Fruit fly (Drosophila melanogaster): Measurements from ENCODE around the gene Ir85a.

Gene Ir85a

DNA sequence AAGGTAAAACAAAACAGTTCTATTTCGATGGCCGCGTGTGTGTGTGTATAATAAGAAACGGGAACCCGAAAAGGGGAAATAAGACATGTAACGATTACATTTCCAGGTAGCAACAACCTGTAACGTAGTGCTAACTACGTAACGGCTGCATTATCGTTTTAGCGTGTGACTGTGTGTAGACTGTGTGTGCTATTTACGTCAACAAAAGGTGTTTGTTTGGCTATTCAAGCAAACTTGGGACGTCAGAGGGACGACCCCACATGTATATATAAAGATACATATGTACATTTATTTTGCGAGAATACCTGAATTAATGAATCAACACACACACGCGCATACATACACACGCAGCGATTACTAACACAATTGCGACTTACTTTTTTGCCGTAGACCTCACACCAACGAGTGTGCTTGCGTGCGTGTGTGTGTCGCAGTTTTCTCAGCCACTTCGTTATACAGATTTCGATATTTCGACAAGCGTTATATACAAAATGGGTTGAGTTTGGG lies 25.1 kb downstream of the Ir85a start:
- TF ChIP-seq CG15710 (tag; optimal IDR thresholded peaks at IDR 0.05) (no peak), CG32121 (GFP tag; IDR thresholded peaks at IDR 0.05) (no peak), Snoo (tag; optimal IDR thresholded peaks at IDR 0.05) (no peak), EcR (GFP tag; optimal IDR thresholded peaks at IDR 0.05) (peak; percentile 30), CG4496 (GFP tag; IDR thresholded peaks at IDR 0.05) (no peak), CG8301 (tag; optimal IDR thresholded peaks at IDR 0.05) (no peak), D1 (tag; optimal IDR thresholded peaks at IDR 0.05) (no peak), Pif1A (GFP tag; optimal IDR thresholded peaks at IDR 0.05) (no peak), rn (GFP tag; IDR thresholded peaks at IDR 0.05) (no peak), Ets98B (GFP tag; IDR thresholded peaks at IDR 0.05) (peak; percentile 7; the same call in 1 of the 2 replicates), CG9948 (tag; optimal IDR thresholded peaks at IDR 0.05) (no peak), CG13204 (GFP tag; optimal IDR thresholded peaks at IDR 0.05) (no peak), fd96Ca (GFP tag; IDR thresholded peaks at IDR 0.05) (peak; percentile 42; the same call in 1 of the 3 replicates), CG10348 (GFP tag; IDR thresholded peaks at IDR 0.05) (no peak), CG14655 (GFP tag; optimal IDR thresholded peaks at IDR 0.05) (no peak), gl (tag; optimal IDR thresholded peaks at IDR 0.05) (peak; percentile 33), CG17806 (tag; optimal IDR thresholded peaks at IDR 0.05) (no peak), Pif1B (GFP tag; optimal IDR thresholded peaks at IDR 0.05) (no peak), CG34367 (tag; optimal IDR thresholded peaks at IDR 0.05) (no peak), CG8159 (tag; optimal IDR thresholded peaks at IDR 0.05) (no peak), CG12605 (GFP tag; IDR thresholded peaks at IDR 0.05) (no peak)

DNA sequence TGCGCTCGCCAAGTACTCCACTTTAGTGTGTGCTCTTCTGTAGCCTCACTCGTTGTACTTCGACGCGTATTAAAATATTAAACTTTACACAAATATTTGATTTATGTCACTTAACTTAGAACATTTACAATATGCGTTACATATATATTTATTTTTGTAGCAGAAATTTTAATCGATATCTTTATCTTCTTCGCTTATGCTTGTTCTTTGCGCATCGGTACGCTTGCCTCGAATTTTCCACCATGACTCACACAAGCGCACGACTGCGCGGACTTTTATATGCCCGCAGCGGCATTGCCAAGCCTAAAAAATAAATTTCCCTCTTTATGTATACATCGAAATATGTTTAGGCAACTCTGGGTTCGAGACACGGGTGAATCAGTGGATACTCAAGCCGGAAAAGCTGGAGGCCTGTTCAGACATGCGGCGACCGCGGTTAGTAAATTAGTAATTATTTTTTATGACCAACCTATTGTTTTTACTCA lies 26.0 kb downstream of the Ir85a start, which contains the start of gene aqz:
Gene aqz, minus strand, starts transcription at position 255 of the 485 bp plus-strand sequence.
- TF ChIP-seq CG12605 (GFP tag; IDR thresholded peaks at IDR 0.05) (peak; percentile 63), Pif1B (GFP tag; optimal IDR thresholded peaks at IDR 0.05) (peak; percentile 10), CG32121 (GFP tag; IDR thresholded peaks at IDR 0.05) (peak; percentile 26; the same call in 1 of the 2 replicates), CG14655 (GFP tag; optimal IDR thresholded peaks at IDR 0.05) (no peak), CG9948 (tag; optimal IDR thresholded peaks at IDR 0.05) (no peak), CG34367 (tag; optimal IDR thresholded peaks at IDR 0.05) (peak; percentile 36), Pif1A (GFP tag; optimal IDR thresholded peaks at IDR 0.05) (peak; percentile 32), CG8301 (tag; optimal IDR thresholded peaks at IDR 0.05) (peak; percentile 2), Snoo (tag; optimal IDR thresholded peaks at IDR 0.05) (peak; percentile 12), D1 (tag; optimal IDR thresholded peaks at IDR 0.05) (peak; percentile 48), CG8159 (tag; optimal IDR thresholded peaks at IDR 0.05) (no peak), rn (GFP tag; IDR thresholded peaks at IDR 0.05) (no peak), gl (tag; optimal IDR thresholded peaks at IDR 0.05) (no peak), CG10348 (GFP tag; IDR thresholded peaks at IDR 0.05) (no peak), fd96Ca (GFP tag; IDR thresholded peaks at IDR 0.05) (no peak), CG15710 (tag; optimal IDR thresholded peaks at IDR 0.05) (no peak), EcR (GFP tag; optimal IDR thresholded peaks at IDR 0.05) (peak; percentile 9), CG17806 (tag; optimal IDR thresholded peaks at IDR 0.05) (peak; percentile 2), Ets98B (GFP tag; IDR thresholded peaks at IDR 0.05) (peak; percentile 52; the same call in 1 of the 2 replicates), CG4496 (GFP tag; IDR thresholded peaks at IDR 0.05) (peak; percentile 68), CG13204 (GFP tag; optimal IDR thresholded peaks at IDR 0.05) (no peak)

DNA sequence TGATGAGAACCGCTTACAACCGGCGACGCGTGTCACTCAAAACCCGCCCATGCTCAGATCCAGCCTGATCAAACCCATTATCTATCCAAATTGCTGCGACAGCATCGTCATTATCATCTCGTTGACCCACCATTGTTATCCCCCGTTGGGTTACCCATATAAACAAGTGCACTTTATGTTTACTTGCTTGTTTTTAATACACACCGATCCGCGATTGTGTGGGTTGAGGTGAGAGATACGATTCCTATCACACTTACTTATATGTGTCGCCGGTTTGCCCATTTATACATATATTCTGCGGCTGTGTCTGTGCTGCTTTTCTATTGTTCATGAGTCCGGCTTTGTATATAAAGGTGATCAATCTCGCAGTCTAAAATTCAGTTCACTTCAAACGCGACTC lies 27.1 kb downstream of the Ir85a start, which contains the start of gene CG8369:
Gene CG8369, plus strand, starts transcription at position 386 of the 400 bp plus-strand sequence.
- TF ChIP-seq Ets98B (GFP tag; IDR thresholded peaks at IDR 0.05), result no peak
- TF ChIP-seq EcR (GFP tag; optimal IDR thresholded peaks at IDR 0.05), result peak; percentile 51

DNA sequence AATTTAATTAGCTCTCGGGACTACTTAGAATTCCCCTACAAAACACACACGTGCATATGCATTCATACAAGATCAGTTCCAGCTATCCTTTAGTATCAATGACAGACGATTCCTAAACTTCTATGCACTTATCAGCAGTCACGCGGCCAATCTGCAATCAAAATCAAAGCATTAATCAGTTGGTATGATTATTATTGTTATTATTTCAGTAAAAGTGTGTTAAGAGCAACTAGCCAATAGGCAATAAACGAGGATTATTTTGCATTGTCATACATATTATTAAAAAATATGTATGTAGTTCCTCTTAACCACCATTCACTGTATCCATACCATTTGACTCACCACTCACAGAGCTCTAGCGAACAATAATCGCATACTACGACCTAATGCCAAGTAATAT lies 28.4 kb downstream of the Ir85a start:
- no peak for TF ChIP-seq CG8301 (tag; optimal IDR thresholded peaks at IDR 0.05)
- TF ChIP-seq gl (tag; optimal IDR thresholded peaks at IDR 0.05), result no peak
- TF ChIP-seq CG4496 (GFP tag; IDR thresholded peaks at IDR 0.05), result no peak
- no peak for TF ChIP-seq CG15710 (tag; optimal IDR thresholded peaks at IDR 0.05)
- no peak for TF ChIP-seq CG10348 (GFP tag; IDR thresholded peaks at IDR 0.05)
- no peak for TF ChIP-seq CG13204 (GFP tag; optimal IDR thresholded peaks at IDR 0.05)
- no peak for TF ChIP-seq CG12605 (GFP tag; IDR thresholded peaks at IDR 0.05)
- TF ChIP-seq Pif1B (GFP tag; optimal IDR thresholded peaks at IDR 0.05), result no peak
- TF ChIP-seq fd96Ca (GFP tag; IDR thresholded peaks at IDR 0.05), result no peak
- TF ChIP-seq EcR (GFP tag; optimal IDR thresholded peaks at IDR 0.05), result no peak
- TF ChIP-seq Ets98B (GFP tag; IDR thresholded peaks at IDR 0.05), result no peak
- TF ChIP-seq Pif1A (GFP tag; optimal IDR thresholded peaks at IDR 0.05), result no peak
- no peak for TF ChIP-seq Snoo (tag; optimal IDR thresholded peaks at IDR 0.05)
- no peak for TF ChIP-seq CG14655 (GFP tag; optimal IDR thresholded peaks at IDR 0.05)
- TF ChIP-seq CG34367 (tag; optimal IDR thresholded peaks at IDR 0.05), result no peak
- no peak for TF ChIP-seq D1 (tag; optimal IDR thresholded peaks at IDR 0.05)
- no peak for TF ChIP-seq CG17806 (tag; optimal IDR thresholded peaks at IDR 0.05)
- TF ChIP-seq CG8159 (tag; optimal IDR thresholded peaks at IDR 0.05), result no peak

DNA sequence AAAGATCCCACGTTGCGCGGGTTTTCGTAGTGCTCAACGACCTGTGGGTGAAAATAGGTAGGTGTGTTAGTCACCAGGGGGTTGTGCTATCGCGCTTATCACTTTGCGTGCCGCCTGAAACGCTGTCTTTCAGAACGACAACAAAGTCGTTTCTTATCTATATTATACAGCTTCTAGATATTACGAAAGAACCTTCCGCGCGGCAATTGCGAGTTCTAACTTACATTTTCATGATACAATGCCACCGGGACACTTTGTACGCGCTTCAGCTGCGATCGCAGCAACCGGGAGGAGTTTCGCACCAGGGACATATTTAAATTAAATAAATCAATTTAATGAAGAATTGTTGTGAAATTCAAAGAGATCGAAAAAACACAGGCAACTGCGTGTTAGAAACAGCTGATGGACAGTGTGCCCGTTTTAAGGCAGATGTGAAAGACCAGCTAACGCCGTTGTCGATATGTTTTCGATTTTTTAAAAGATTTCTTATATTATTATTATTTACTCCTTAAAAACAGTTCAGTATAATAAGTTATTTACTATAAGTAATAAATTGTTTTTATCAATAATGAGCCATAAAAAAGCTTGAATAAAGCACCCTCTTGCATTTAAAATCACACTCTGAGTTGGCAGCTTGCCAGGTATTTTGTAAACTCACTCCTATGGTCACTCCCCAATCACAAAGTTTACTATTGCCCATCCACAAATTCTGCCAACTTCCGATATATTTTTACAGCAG lies 29.4 kb downstream of the Ir85a start, which contains the start of the genes IscU and CG8379:
Gene IscU, minus strand, starts transcription at position 417 of the 739 bp plus-strand sequence.
Gene CG8379, plus strand, starts transcription at position 651 of the 739 bp plus-strand sequence.
- no peak for TF ChIP-seq Snoo (tag; optimal IDR thresholded peaks at IDR 0.05)
- TF ChIP-seq gl (tag; optimal IDR thresholded peaks at IDR 0.05), result no peak
- no peak for TF ChIP-seq CG9948 (tag; optimal IDR thresholded peaks at IDR 0.05)
- no peak for TF ChIP-seq CG8159 (tag; optimal IDR thresholded peaks at IDR 0.05)
- TF ChIP-seq fd96Ca (GFP tag; IDR thresholded peaks at IDR 0.05), result no peak
- TF ChIP-seq CG32121 (GFP tag; IDR thresholded peaks at IDR 0.05), result no peak

Measured in whole organism, pupa.